Fruit fly (Drosophila melanogaster) whole organism, embryonic: ENCODE results near the gene ida.

Experiments
- ATbp ChIP-seq: fragments of 200-800 bp; sonication (Bioruptor generic); optimal IDR thresholded peaks from 2 replicates; lab custom pipeline; 2017; ENCODE audit warnings: missing biosample characterization, mild to moderate bottlenecking, missing genetic modification characterization, missing genetic modification reagents
- C15 ChIP-seq: fragments of 200-800 bp; sonication (Bioruptor generic); IDR thresholded peaks from 3 replicates; pipeline ENCODE4 v1.3.6; 2022; ENCODE audit warnings: missing biosample characterization, missing genetic modification characterization
- CG10431 ChIP-seq: fragments of 200-800 bp; sonication (Bioruptor generic); optimal IDR thresholded peaks from 3 replicates; lab custom pipeline; 2018; ENCODE audit warnings: missing biosample characterization, mild to moderate bottlenecking, missing genetic modification characterization
- CG10462 ChIP-seq: fragments of 200-800 bp; sonication (Bioruptor generic); optimal IDR thresholded peaks from 2 replicates; lab custom pipeline; 2016; ENCODE audit warnings: missing biosample characterization, missing genetic modification characterization
- CG11093 ChIP-seq: fragments of 200-800 bp; sonication (Bioruptor generic); IDR thresholded peaks from 3 replicates; pipeline ENCODE4 v1.3.6; 2022; ENCODE audit warnings: missing biosample characterization, missing genetic modification characterization
- CG15601 ChIP-seq: fragments of 200-800 bp; sonication (Bioruptor generic); optimal IDR thresholded peaks from 3 replicates; lab custom pipeline; 2019; ENCODE audit warnings: missing biosample characterization, mild to moderate bottlenecking, missing genetic modification characterization, moderate library complexity
- CG15696 ChIP-seq: fragments of 200-800 bp; sonication (Bioruptor generic); optimal IDR thresholded peaks from 2 replicates; lab custom pipeline; 2019; ENCODE audit warnings: missing biosample characterization, mild to moderate bottlenecking, missing genetic modification characterization, moderate library complexity
- CG16813 ChIP-seq: fragments of 200-800 bp; sonication (Bioruptor generic); IDR thresholded peaks from 3 replicates; pipeline ENCODE4 v1.3.6; 2022; ENCODE audit warnings: missing biosample characterization, missing genetic modification characterization; ENCODE audit not compliant: partially characterized antibody
- CG18011 ChIP-seq: fragments of 200-800 bp; sonication (Bioruptor generic); optimal IDR thresholded peaks from 2 replicates; lab custom pipeline; 2017; ENCODE audit warnings: missing biosample characterization, missing genetic modification characterization, mild to moderate bottlenecking, moderate library complexity, missing genotype
- CG18619 ChIP-seq: fragments of 200-800 bp; sonication (Bioruptor generic); optimal IDR thresholded peaks from 3 replicates; lab custom pipeline; 2017; ENCODE audit warnings: missing biosample characterization, mild to moderate bottlenecking, missing genetic modification characterization
- CG3838 ChIP-seq: fragments of 200-800 bp; sonication (Bioruptor generic); optimal IDR thresholded peaks from 3 replicates; lab custom pipeline; 2016; ENCODE audit warnings: missing biosample characterization, missing genetic modification characterization
- CG4328 ChIP-seq: fragments of 200-800 bp; sonication (Bioruptor generic); optimal IDR thresholded peaks from 3 replicates; lab custom pipeline; 2017; ENCODE audit warnings: missing biosample characterization, missing genetic modification reagents, missing genetic modification characterization
- CG4617 ChIP-seq: fragments of 200-800 bp; sonication (Bioruptor generic); optimal IDR thresholded peaks from 3 replicates; lab custom pipeline; 2016; ENCODE audit warnings: missing biosample characterization, missing genetic modification characterization, borderline replicate concordance
- CG5245 ChIP-seq: fragments of 200-800 bp; sonication (Bioruptor generic); optimal IDR thresholded peaks from 3 replicates; lab custom pipeline; 2016; ENCODE audit warnings: missing biosample characterization, missing genetic modification characterization
- CG6272 ChIP-seq: fragments of 200-800 bp; sonication (Bioruptor generic); IDR thresholded peaks from 2 replicates; pipeline ENCODE4 v1.3.6; 2022; ENCODE audit warnings: missing biosample characterization, missing genetic modification characterization
- CG6791 ChIP-seq: fragments of 200-800 bp; sonication (Bioruptor generic); IDR thresholded peaks from 3 replicates; pipeline ENCODE4 v1.3.6; 2022; ENCODE audit warnings: missing biosample characterization, missing genetic modification characterization; ENCODE audit not compliant: partially characterized antibody
- CG7357 ChIP-seq: fragments of 200-800 bp; sonication (Bioruptor generic); IDR thresholded peaks from 3 replicates; pipeline ENCODE4 v1.3.6; 2022; ENCODE audit warnings: missing biosample characterization, missing genetic modification characterization
- CG7556 ChIP-seq: fragments of 200-800 bp; sonication (Bioruptor generic); optimal IDR thresholded peaks from 2 replicates; lab custom pipeline; 2017; ENCODE audit warnings: missing biosample characterization, mild to moderate bottlenecking, missing genetic modification characterization
- CG7745 ChIP-seq: fragments of 200-800 bp; sonication (Bioruptor generic); optimal IDR thresholded peaks from 2 replicates; lab custom pipeline; 2018; ENCODE audit warnings: missing biosample characterization, mild to moderate bottlenecking, missing genetic modification characterization, moderate library complexity
- CG8089 ChIP-seq: fragments of 200-800 bp; sonication (Bioruptor generic); optimal IDR thresholded peaks from 3 replicates; lab custom pipeline; 2016; ENCODE audit warnings: missing biosample characterization, missing genetic modification characterization
- CG8388 ChIP-seq: fragments of 200-800 bp; sonication (Bioruptor generic); optimal IDR thresholded peaks from 2 replicates; lab custom pipeline; 2019; ENCODE audit warnings: missing biosample characterization, mild to moderate bottlenecking, missing genetic modification characterization, moderate library complexity
- CoRest ChIP-seq: fragments of 200-800 bp; sonication (Bioruptor generic); optimal IDR thresholded peaks from 3 replicates; lab custom pipeline; 2018; ENCODE audit warnings: missing biosample characterization, mild to moderate bottlenecking, missing genetic modification characterization, moderate library complexity
- Dll ChIP-seq: fragments of 200-800 bp; sonication (Bioruptor generic); IDR thresholded peaks from 4 replicates; pipeline ENCODE4 v1.3.6; 2022; ENCODE audit warnings: missing biosample characterization, missing genetic modification characterization; ENCODE audit not compliant: partially characterized antibody
- GATAe ChIP-seq: fragments of 200-800 bp; sonication (Bioruptor generic); conservative IDR thresholded peaks from 2 replicates; pipeline ENCODE4 v1.3.6; 2022; ENCODE audit warnings: missing biosample characterization, missing genetic modification characterization
- Hsf ChIP-seq: fragments of 200-800 bp; sonication (Bioruptor generic); optimal IDR thresholded peaks from 3 replicates; lab custom pipeline; 2016; ENCODE audit warnings: missing biosample characterization, missing genetic modification characterization
- Max ChIP-seq: fragments of 200-800 bp; sonication (Bioruptor generic); optimal IDR thresholded peaks from 2 replicates; lab custom pipeline; 2016; ENCODE audit warnings: missing biosample characterization, mild to moderate bottlenecking, missing genetic modification characterization
- Med ChIP-seq: fragments of 200-800 bp; sonication (Bioruptor generic); peaks from one replicate; lab custom pipeline; 2016; ENCODE audit warnings: missing biosample characterization, missing genetic modification characterization, mild to moderate bottlenecking, inconsistent platforms, moderate library complexity
- Neu2 ChIP-seq: fragments of 200-800 bp; sonication (Bioruptor generic); optimal IDR thresholded peaks from 3 replicates; lab custom pipeline; 2016; ENCODE audit warnings: missing biosample characterization, missing genetic modification characterization, borderline replicate concordance
- Nf-YA ChIP-seq: fragments of 200-800 bp; sonication (Bioruptor generic); IDR thresholded peaks from 2 replicates; pipeline ENCODE4 v1.3.6; 2022; ENCODE audit warnings: missing biosample characterization, missing genetic modification characterization
- Nf-YC ChIP-seq: fragments of 200-800 bp; optimal IDR thresholded peaks from 3 replicates; lab custom pipeline; 2019; ENCODE audit warnings: missing biosample characterization, mild to moderate bottlenecking, missing genetic modification characterization, moderate library complexity
- Rx ChIP-seq: fragments of 200-800 bp; sonication (Bioruptor generic); IDR thresholded peaks from 2 replicates; pipeline ENCODE4 v1.3.6; 2022; ENCODE audit warnings: missing biosample characterization, missing genetic modification characterization
- ac ChIP-seq: fragments of 200-800 bp; sonication (Bioruptor generic); optimal IDR thresholded peaks from 3 replicates; lab custom pipeline; 2017; ENCODE audit warnings: missing biosample characterization, mild to moderate bottlenecking, missing genetic modification characterization
- btn ChIP-seq: fragments of 200-800 bp; sonication (Bioruptor generic); optimal IDR thresholded peaks from 2 replicates; lab custom pipeline; 2016; ENCODE audit warnings: missing biosample characterization, missing genetic modification characterization
- chinmo ChIP-seq: fragments of 200-800 bp; sonication (Bioruptor generic); IDR thresholded peaks from 4 replicates; pipeline ENCODE4 v1.3.6; 2022; ENCODE audit warnings: missing biosample characterization, missing genetic modification characterization; ENCODE audit not compliant: partially characterized antibody
- da ChIP-seq: fragments of 200-800 bp; sonication (Bioruptor generic); optimal IDR thresholded peaks from 2 replicates; lab custom pipeline; 2016; ENCODE audit warnings: missing biosample characterization, missing genetic modification characterization
- dimm ChIP-seq: fragments of 200-800 bp; sonication (Bioruptor generic); IDR thresholded peaks from 2 replicates; pipeline ENCODE4 v1.3.6; 2022; ENCODE audit warnings: missing biosample characterization, missing genetic modification characterization
- hkb ChIP-seq, 2 experiments: fragments of 200-800 bp in 1 of 2; fragments of >200 bp in 1 of 2; sonication (Bioruptor generic) in 1 of 2; IDR thresholded peaks in 1 of 2; optimal IDR thresholded peaks in 1 of 2; 2 replicates each; pipeline versions ENCODE4 v1.3.6 to Lab custom; 2017 to 2022; ENCODE audit warnings: missing biosample characterization in 1 of 2, missing genetic modification characterization in 1 of 2
- insv ChIP-seq, 2 experiments: fragments of 200-800 bp; sonication (Bioruptor generic); optimal IDR thresholded peaks; 3 replicates each; lab custom pipeline; 2016 to 2018; ENCODE audit warnings: missing biosample characterization in 2 of 2, missing genetic modification characterization in 2 of 2
- mld ChIP-seq: fragments of 200-800 bp; sonication (Bioruptor generic); IDR thresholded peaks from 3 replicates; pipeline ENCODE4 v1.3.6; 2022; ENCODE audit warnings: missing biosample characterization, missing genetic modification characterization; ENCODE audit not compliant: partially characterized antibody
- onecut ChIP-seq: fragments of 200-800 bp; sonication (Bioruptor generic); IDR thresholded peaks from 2 replicates; pipeline ENCODE4 v1.3.6; 2022; ENCODE audit warnings: missing biosample characterization, missing genetic modification characterization
- pho ChIP-seq: fragments of 200-800 bp; sonication (Bioruptor generic); optimal IDR thresholded peaks from 2 replicates; lab custom pipeline; 2016; ENCODE audit warnings: missing biosample characterization, missing genetic modification characterization
- pita ChIP-seq: fragments of 200-800 bp; sonication (Bioruptor generic); optimal IDR thresholded peaks from 2 replicates; lab custom pipeline; 2017; ENCODE audit warnings: missing biosample characterization, mild to moderate bottlenecking, missing genetic modification characterization
- psq ChIP-seq: fragments of 200-800 bp; sonication (Bioruptor generic); optimal IDR thresholded peaks from 2 replicates; lab custom pipeline; 2017; ENCODE audit warnings: missing biosample characterization, missing genetic modification characterization
- sens ChIP-seq: fragments of 200-800 bp; sonication (Bioruptor generic); peaks from one replicate; lab custom pipeline; 2016; ENCODE audit warnings: missing biosample characterization, missing genetic modification characterization
- seq ChIP-seq: fragments of 200-800 bp; sonication (Bioruptor generic); IDR thresholded peaks from 2 replicates; pipeline ENCODE4 v1.3.6; 2022; ENCODE audit warnings: missing biosample characterization, missing genetic modification characterization
- sima ChIP-seq: fragments of 200-800 bp; sonication (Bioruptor generic); optimal IDR thresholded peaks from 2 replicates; lab custom pipeline; 2016; ENCODE audit warnings: missing biosample characterization, missing genetic modification characterization
- so ChIP-seq: fragments of 200-800 bp; sonication (Bioruptor generic); IDR thresholded peaks from 3 replicates; pipeline ENCODE4 v1.3.6; 2022; ENCODE audit warnings: missing biosample characterization, missing genetic modification characterization
- stwl ChIP-seq: fragments of 200-800 bp; sonication (Bioruptor generic); optimal IDR thresholded peaks from 3 replicates; lab custom pipeline; 2018; ENCODE audit warnings: missing biosample characterization, mild to moderate bottlenecking, missing genetic modification characterization, moderate library complexity
- tap ChIP-seq: fragments of 200-800 bp; optimal IDR thresholded peaks from 3 replicates; lab custom pipeline; 2019; ENCODE audit warnings: missing biosample characterization, mild to moderate bottlenecking, missing genetic modification characterization, moderate library complexity
- wek ChIP-seq: fragments of 200-800 bp; sonication (Bioruptor generic); optimal IDR thresholded peaks from 3 replicates; lab custom pipeline; 2018; ENCODE audit warnings: missing biosample characterization, mild to moderate bottlenecking, missing genetic modification characterization, moderate library complexity
- yki ChIP-seq: fragments of >200 bp; optimal IDR thresholded peaks from 3 replicates; lab custom pipeline; 2018

ida gene

dm6 chr3L:3898978-3899377 is 6.2 kb upstream of the ida start, which contains the start of gene Ccz1 (continued):
- TF ChIP-seq CG4328 (GFP tag; lab: Kevin White, UChicago): peak; percentile 67
- no peak for TF ChIP-seq CG6791
- peak; percentile 59 for TF ChIP-seq wek (GFP tag; lab: Kevin White, UChicago)
- peak; percentile 89 for TF ChIP-seq CG4617 (GFP tag; lab: Kevin White, UChicago)
- peak; percentile 13 for TF ChIP-seq CG8388 (GFP tag; lab: Kevin White, UChicago)
- TF ChIP-seq ac (GFP tag; lab: Kevin White, UChicago): peak; percentile 7
- TF ChIP-seq psq (GFP tag; lab: Kevin White, UChicago): peak; percentile 61
- TF ChIP-seq CG15601 (tag; lab: Kevin White, UChicago): peak; percentile 76
- TF ChIP-seq CG16813 (GFP tag; lab: Robert Waterston, UW): no peak
- no peak for TF ChIP-seq mld (GFP tag; lab: Robert Waterston, UW)
- TF ChIP-seq CG5245 (GFP tag; lab: Kevin White, UChicago): peak; percentile 33
- peak; percentile 42 for TF ChIP-seq btn (GFP tag; lab: Kevin White, UChicago)
- 0 out of 3 replicates have a peak, but pooled peaks have one; percentile 12 for TF ChIP-seq CG7357 (GFP tag; lab: Robert Waterston, UW)
- peak; percentile 95 for TF ChIP-seq Med (GFP tag; lab: Kevin White, UChicago)
- peak; percentile 13 for TF ChIP-seq Nf-YC (tag; lab: Kevin White, UChicago)
- TF ChIP-seq CG11093 (GFP tag; lab: Robert Waterston, UW): peak; percentile 33; the same call in 1 of the 3 replicates
- TF ChIP-seq CG3838 (GFP tag; lab: Kevin White, UChicago): peak; percentile 54
- TF ChIP-seq CoRest (tag; lab: Kevin White, UChicago): peak; percentile 71
- TF ChIP-seq chinmo (GFP tag; lab: Robert Waterston, UW): no peak
- TF ChIP-seq CG15696 (tag; lab: Kevin White, UChicago): peak; percentile 87
- peak in 1 of 2 experiments; percentile 57 for TF ChIP-seq insv (GFP tag; optimal IDR thresholded peaks at IDR 0.05; lab: Kevin White, UChicago)
- peak; percentile 32 for TF ChIP-seq sima (GFP tag; lab: Kevin White, UChicago)
- TF ChIP-seq Max (GFP tag; lab: Kevin White, UChicago): peak; percentile 67
- no peak for TF ChIP-seq yki (lab: Kevin White, UChicago)
- peak; percentile 82 for TF ChIP-seq pho (GFP tag; lab: Kevin White, UChicago)
- peak; percentile 59 for TF ChIP-seq CG10462 (GFP tag; lab: Kevin White, UChicago)
- peak; percentile 71 for TF ChIP-seq CG18619 (GFP tag; lab: Kevin White, UChicago)
- peak; percentile 90 for TF ChIP-seq sens (GFP tag; lab: Kevin White, UChicago)
- TF ChIP-seq ATbp (GFP tag; lab: Kevin White, UChicago): peak; percentile 80
- TF ChIP-seq Rx (GFP tag; lab: Robert Waterston, UW): no peak
- TF ChIP-seq Dll (GFP tag; lab: Robert Waterston, UW): no peak
- no peak for TF ChIP-seq CG7745 (tag; lab: Kevin White, UChicago)
- peak; percentile 44 for TF ChIP-seq CG7556
- TF ChIP-seq tap (tag; lab: Kevin White, UChicago): no peak
- peak; percentile 70 for TF ChIP-seq stwl (tag; lab: Kevin White, UChicago)
- peak; percentile 63 for TF ChIP-seq Hsf (GFP tag; lab: Kevin White, UChicago)
- peak; percentile 57 for TF ChIP-seq onecut (GFP tag; lab: Robert Waterston, UW)
- no peak for TF ChIP-seq CG6272 (GFP tag; lab: Robert Waterston, UW)
- TF ChIP-seq GATAe (GFP tag; lab: Robert Waterston, UW): no peak
- TF ChIP-seq C15 (GFP tag; lab: Robert Waterston, UW): no peak
- no peak for TF ChIP-seq pita (GFP tag; lab: Kevin White, UChicago)
- TF ChIP-seq dimm (GFP tag; lab: Robert Waterston, UW): no peak
- no peak for TF ChIP-seq seq (GFP tag; lab: Robert Waterston, UW)
- TF ChIP-seq so (GFP tag; lab: Robert Waterston, UW): no peak
- peak; percentile 38 for TF ChIP-seq CG10431 (GFP tag; lab: Kevin White, UChicago)
- peak; percentile 76 for TF ChIP-seq CG8089 (GFP tag; lab: Kevin White, UChicago)
- TF ChIP-seq CG18011 (GFP tag; lab: Kevin White, UChicago): no peak
- peak; percentile 40 for TF ChIP-seq da (GFP tag; lab: Kevin White, UChicago)
- TF ChIP-seq hkb (optimal IDR thresholded peaks at IDR 0.05; lab: Kevin White, UChicago): no peak
- TF ChIP-seq hkb (GFP tag; IDR thresholded peaks at IDR 0.05; lab: Robert Waterston, UW): no peak
- no peak for TF ChIP-seq Nf-YA (GFP tag; lab: Robert Waterston, UW)
- TF ChIP-seq Neu2: no peak
